Worm (Caenorhabditis elegans) whole organism, late embryonic: ENCODE results near the gene Y97E10AL.1.

Source experiments
- T23F11.4 ChIP-seq: fragments of 200-800 bp; sonication (Bioruptor generic); optimal IDR thresholded peaks from 2 replicates; lab custom pipeline; 2018; ENCODE audit warnings: mild to moderate bottlenecking, missing genetic modification characterization, missing compliant biosample characterization
- Y22D7AL.16 ChIP-seq: sonication (generic microtip); optimal IDR thresholded peaks from 2 replicates; lab custom pipeline; 2016; ENCODE audit warnings: missing genetic modification characterization, missing compliant biosample characterization
- ceh-14 ChIP-seq: sonication (generic microtip); optimal IDR thresholded peaks from 2 replicates; lab custom pipeline; 2016; ENCODE audit warnings: missing genotype, missing genetic modification characterization, missing compliant biosample characterization
- che-1 ChIP-seq: sonication (generic microtip); optimal IDR thresholded peaks from 2 replicates; lab custom pipeline; 2016; ENCODE audit warnings: mild to moderate bottlenecking, missing genetic modification characterization, missing compliant biosample characterization
- nhr-11 ChIP-seq: fragments of 150-350 bp; optimal IDR thresholded peaks from 2 replicates; lab custom pipeline; 2014; ENCODE audit warnings: missing biosample characterization, missing genetic modification characterization
- nhr-232 ChIP-seq: sonication (generic microtip); optimal IDR thresholded peaks from 2 replicates; lab custom pipeline; 2016; ENCODE audit warnings: missing genetic modification characterization, missing compliant biosample characterization
- pha-4 ChIP-seq: fragments of 150-350 bp; optimal IDR thresholded peaks from 2 replicates; lab custom pipeline; 2018; ENCODE audit warnings: missing biosample characterization, missing genetic modification reagents, missing genetic modification characterization
- pqm-1 ChIP-seq: sonication (generic microtip); optimal IDR thresholded peaks from 2 replicates; lab custom pipeline; 2016; ENCODE audit warnings: missing genetic modification characterization, missing compliant biosample characterization
- sox-2 ChIP-seq: fragments of 200-800 bp; sonication (Bioruptor generic); IDR thresholded peaks from 2 replicates; pipeline ENCODE4 v1.3.6; 2022; ENCODE audit warnings: missing genetic modification reagents, missing genetic modification characterization, missing compliant biosample characterization

DNA sequence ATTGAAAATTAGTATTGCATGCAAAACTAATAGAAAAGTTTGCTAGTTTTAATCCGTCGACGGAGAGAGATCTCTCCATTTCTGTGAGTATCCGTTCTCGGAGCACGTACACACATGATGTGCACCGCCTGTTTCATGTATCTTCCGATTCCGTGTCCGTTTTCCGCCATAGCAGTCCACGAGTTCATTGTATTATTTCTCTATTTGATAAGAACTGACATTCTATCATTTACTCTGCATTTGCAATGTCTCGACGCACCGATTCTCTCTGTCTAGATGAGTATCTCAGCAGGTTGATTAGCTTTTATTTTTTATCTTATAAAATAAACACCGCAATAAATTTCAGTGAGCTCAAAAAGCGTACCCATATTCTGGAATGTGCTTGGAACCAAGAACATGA is 33.0 kb downstream of the Y97E10AL.1 start:
- TF ChIP-seq T23F11.4 (GFP tag; lab: Kevin White, UChicago) (no peak), che-1 (no peak), Y22D7AL.16 (no peak), sox-2 (GFP tag; lab: Robert Waterston, UW) (no peak), pha-4 (tag; lab: Kevin White, UChicago) (no peak), pqm-1 (tag; lab: Kevin White, UChicago) (no peak), nhr-11 (tag; lab: Kevin White, UChicago) (no peak), nhr-232 (tag; lab: Kevin White, UChicago) (no peak), ceh-14 (no peak)
